Fruit fly (Drosophila melanogaster) whole organism, embryonic: ENCODE data around the gene Ten-m.
A peak's percentile ranks its signal among the peaks of the same experiment; 100 is the strongest.

Source experiments
- Adf1 ChIP-seq: fragments of 200-800 bp; sonication (Bioruptor generic); IDR thresholded peaks from 2 replicates; pipeline ENCODE4 v1.3.6; 2022; ENCODE audit warnings: missing biosample characterization, missing genetic modification characterization
- Asciz ChIP-seq: fragments of 200-800 bp; sonication (Bioruptor generic); optimal IDR thresholded peaks from 2 replicates; lab custom pipeline; 2017; ENCODE audit warnings: missing biosample characterization, mild to moderate bottlenecking, missing genetic modification characterization, missing genetic modification reagents
- Atf6 ChIP-seq: fragments of 200-800 bp; sonication (Bioruptor generic); IDR thresholded peaks from 2 replicates; pipeline ENCODE4 v1.3.6; 2022; ENCODE audit warnings: missing biosample characterization, missing genetic modification characterization
- Bgb ChIP-seq: fragments of 200-800 bp; sonication (Bioruptor generic); IDR thresholded peaks from 2 replicates; pipeline ENCODE4 v1.3.6; 2022; ENCODE audit warnings: missing biosample characterization, missing genetic modification characterization; ENCODE audit not compliant: partially characterized antibody
- CG10565 ChIP-seq: fragments of 200-800 bp; sonication (Bioruptor generic); optimal IDR thresholded peaks from 3 replicates; lab custom pipeline; 2016; ENCODE audit warnings: missing biosample characterization, mild to moderate bottlenecking, missing genetic modification characterization
- CG11560 ChIP-seq: fragments of 200-800 bp; sonication (Bioruptor generic); IDR thresholded peaks from 3 replicates; pipeline ENCODE4 v1.3.6; 2022; ENCODE audit warnings: missing biosample characterization, missing genetic modification characterization
- CG12104 ChIP-seq: fragments of 200-800 bp; sonication (Bioruptor generic); optimal IDR thresholded peaks from 3 replicates; lab custom pipeline; 2016; ENCODE audit warnings: missing biosample characterization, missing genetic modification characterization
- CG12769 ChIP-seq: fragments of 200-800 bp; sonication (Bioruptor generic); optimal IDR thresholded peaks from 2 replicates; lab custom pipeline; 2019; ENCODE audit warnings: missing biosample characterization, mild to moderate bottlenecking, missing genetic modification characterization, moderate library complexity
- CG13894 ChIP-seq: fragments of 200-800 bp; sonication (Bioruptor generic); optimal IDR thresholded peaks from 3 replicates; lab custom pipeline; 2018; ENCODE audit warnings: missing biosample characterization, mild to moderate bottlenecking, missing genetic modification characterization, moderate library complexity
- CG14667 ChIP-seq: fragments of 200-800 bp; sonication (Bioruptor generic); IDR thresholded peaks from 2 replicates; pipeline ENCODE4 v1.3.6; 2022; ENCODE audit warnings: missing biosample characterization, missing genetic modification characterization
- CG15601 ChIP-seq: fragments of 200-800 bp; sonication (Bioruptor generic); optimal IDR thresholded peaks from 3 replicates; lab custom pipeline; 2019; ENCODE audit warnings: missing biosample characterization, mild to moderate bottlenecking, missing genetic modification characterization, moderate library complexity
- CG17328 ChIP-seq: fragments of 200-800 bp; sonication (Bioruptor generic); IDR thresholded peaks from 2 replicates; pipeline ENCODE4 v1.3.6; 2022; ENCODE audit warnings: missing biosample characterization, missing genetic modification characterization
- CG18262 ChIP-seq: fragments of 200-800 bp; optimal IDR thresholded peaks from 3 replicates; lab custom pipeline; 2019; ENCODE audit warnings: missing biosample characterization, mild to moderate bottlenecking, missing genetic modification characterization, moderate library complexity
- CG32532 ChIP-seq: fragments of 200-800 bp; sonication (Bioruptor generic); IDR thresholded peaks from 2 replicates; pipeline ENCODE4 v1.3.6; 2022; ENCODE audit warnings: missing biosample characterization, missing genetic modification characterization
- CG3407 ChIP-seq: fragments of 200-800 bp; sonication (Bioruptor generic); optimal IDR thresholded peaks from 2 replicates; lab custom pipeline; 2018; ENCODE audit warnings: missing biosample characterization, mild to moderate bottlenecking, missing genetic modification characterization
- CG34224 ChIP-seq: fragments of 200-800 bp; sonication (Bioruptor generic); IDR thresholded peaks from 3 replicates; pipeline ENCODE4 v1.3.6; 2022; ENCODE audit warnings: missing biosample characterization, missing genetic modification characterization; ENCODE audit not compliant: partially characterized antibody
- CG3995 ChIP-seq: fragments of 200-800 bp; sonication (Bioruptor generic); optimal IDR thresholded peaks from 3 replicates; lab custom pipeline; 2016; ENCODE audit warnings: missing biosample characterization, missing genetic modification characterization
- CG8089 ChIP-seq: fragments of 200-800 bp; sonication (Bioruptor generic); optimal IDR thresholded peaks from 3 replicates; lab custom pipeline; 2016; ENCODE audit warnings: missing biosample characterization, missing genetic modification characterization
- CG8359 ChIP-seq: fragments of 200-800 bp; sonication (Bioruptor generic); optimal IDR thresholded peaks from 2 replicates; lab custom pipeline; 2017; ENCODE audit warnings: missing biosample characterization, mild to moderate bottlenecking, missing genetic modification characterization, borderline replicate concordance
- CG8944 ChIP-seq: fragments of 200-800 bp; sonication (Bioruptor generic); optimal IDR thresholded peaks from 3 replicates; lab custom pipeline; 2016; ENCODE audit warnings: missing biosample characterization, missing genetic modification characterization
- CTCF ChIP-seq: fragments of 200-800 bp; sonication (Bioruptor generic); optimal IDR thresholded peaks from 2 replicates; lab custom pipeline; 2017; ENCODE audit warnings: missing biosample characterization, mild to moderate bottlenecking, missing genetic modification characterization, moderate library complexity
- D19A ChIP-seq: fragments of 200-800 bp; optimal IDR thresholded peaks from 3 replicates; lab custom pipeline; 2019; ENCODE audit warnings: missing biosample characterization, mild to moderate bottlenecking, missing genetic modification characterization, moderate library complexity
- Deaf1 ChIP-seq: fragments of 200-800 bp; optimal IDR thresholded peaks from 3 replicates; lab custom pipeline; 2019; ENCODE audit warnings: missing biosample characterization, mild to moderate bottlenecking, missing genetic modification characterization, moderate library complexity
- Dek ChIP-seq: fragments of 200-800 bp; sonication (Bioruptor generic); optimal IDR thresholded peaks from 3 replicates; lab custom pipeline; 2019; ENCODE audit warnings: missing biosample characterization, mild to moderate bottlenecking, missing genetic modification characterization, moderate library complexity
- Doc3 ChIP-seq: fragments of 200-800 bp; sonication (Bioruptor generic); IDR thresholded peaks from 3 replicates; pipeline ENCODE4 v1.3.6; 2022; ENCODE audit warnings: missing biosample characterization, missing genetic modification characterization; ENCODE audit not compliant: partially characterized antibody
- Ets97D ChIP-seq: fragments of 200-800 bp; sonication (Bioruptor generic); optimal IDR thresholded peaks from 3 replicates; lab custom pipeline; 2016; ENCODE audit warnings: missing biosample characterization, missing genetic modification characterization
- Fer2 ChIP-seq: fragments of 200-800 bp; sonication (Bioruptor generic); optimal IDR thresholded peaks from 2 replicates; lab custom pipeline; 2018; ENCODE audit warnings: missing biosample characterization, mild to moderate bottlenecking, missing genetic modification characterization, moderate library complexity
- Hmx ChIP-seq: fragments of 200-800 bp; sonication (Bioruptor generic); optimal IDR thresholded peaks from 2 replicates; lab custom pipeline; 2016; ENCODE audit warnings: missing biosample characterization, missing genetic modification characterization
- Lim3 ChIP-seq: fragments of 200-800 bp; sonication (Bioruptor generic); IDR thresholded peaks from 2 replicates; pipeline ENCODE4 v1.3.6; 2022; ENCODE audit warnings: missing biosample characterization, missing genetic modification characterization
- Lpt ChIP-seq: fragments of >200 bp; optimal IDR thresholded peaks from 2 replicates; lab custom pipeline; 2018; ENCODE audit warnings: missing biosample characterization, missing genetic modification characterization
- MTF-1 ChIP-seq: fragments of 200-800 bp; sonication (Bioruptor generic); optimal IDR thresholded peaks from 2 replicates; lab custom pipeline; 2018; ENCODE audit warnings: missing biosample characterization, mild to moderate bottlenecking, missing genetic modification characterization, borderline replicate concordance
- Mes4 ChIP-seq: fragments of 200-800 bp; sonication (Bioruptor generic); optimal IDR thresholded peaks from 2 replicates; lab custom pipeline; 2016; ENCODE audit warnings: missing biosample characterization, missing genetic modification characterization
- Myb ChIP-seq: fragments of 200-800 bp; sonication (Bioruptor generic); optimal IDR thresholded peaks from 2 replicates; lab custom pipeline; 2016; ENCODE audit warnings: missing biosample characterization, missing genetic modification characterization
- Nf-YC ChIP-seq: fragments of 200-800 bp; optimal IDR thresholded peaks from 3 replicates; lab custom pipeline; 2019; ENCODE audit warnings: missing biosample characterization, mild to moderate bottlenecking, missing genetic modification characterization, moderate library complexity
- Oli ChIP-seq: fragments of 200-800 bp; sonication (Bioruptor generic); optimal IDR thresholded peaks from 2 replicates; lab custom pipeline; 2018; ENCODE audit warnings: missing biosample characterization, mild to moderate bottlenecking, missing genetic modification characterization, moderate library complexity
- Ravus ChIP-seq: fragments of 200-800 bp; sonication (Bioruptor generic); IDR thresholded peaks from 2 replicates; pipeline ENCODE4 v1.3.6; 2022; ENCODE audit warnings: missing biosample characterization, missing genetic modification characterization
- Scr ChIP-seq: fragments of 200-800 bp; sonication (Bioruptor generic); IDR thresholded peaks from 2 replicates; pipeline ENCODE4 v1.3.6; 2022; ENCODE audit warnings: missing biosample characterization, missing genetic modification characterization; ENCODE audit not compliant: partially characterized antibody
- Xbp1 ChIP-seq: fragments of 200-800 bp; sonication (Bioruptor generic); optimal IDR thresholded peaks from 3 replicates; lab custom pipeline; 2016; ENCODE audit warnings: missing biosample characterization, mild to moderate bottlenecking, missing genetic modification characterization
- cg ChIP-seq: fragments of 200-800 bp; sonication (Bioruptor generic); optimal IDR thresholded peaks from 3 replicates; lab custom pipeline; 2019; ENCODE audit warnings: missing biosample characterization, mild to moderate bottlenecking, missing genetic modification characterization, moderate library complexity
- chif ChIP-seq, 2 experiments: fragments of 200-800 bp; sonication (Bioruptor generic); optimal IDR thresholded peaks; 3 replicates each; lab custom pipeline; 2016; ENCODE audit warnings: missing biosample characterization in 2 of 2, missing genetic modification characterization in 2 of 2
- dm ChIP-seq: fragments of 200-800 bp; sonication (Bioruptor generic); optimal IDR thresholded peaks from 3 replicates; lab custom pipeline; 2016; ENCODE audit warnings: missing biosample characterization, missing genetic modification characterization
- esg ChIP-seq: fragments of 200-800 bp; sonication (Bioruptor generic); conservative IDR thresholded peaks from 2 replicates; pipeline ENCODE4 v1.3.6; 2022; ENCODE audit warnings: missing biosample characterization, missing genetic modification characterization
- eyg ChIP-seq: fragments of 200-800 bp; sonication (Bioruptor generic); optimal IDR thresholded peaks from 3 replicates; lab custom pipeline; 2016; ENCODE audit warnings: missing biosample characterization, missing genetic modification characterization
- gem ChIP-seq: fragments of 200-800 bp; sonication (Bioruptor generic); optimal IDR thresholded peaks from 2 replicates; lab custom pipeline; 2019; ENCODE audit warnings: missing biosample characterization, mild to moderate bottlenecking, missing genetic modification characterization, moderate library complexity
- gsb ChIP-seq: fragments of 200-800 bp; sonication (Bioruptor generic); IDR thresholded peaks from 2 replicates; pipeline ENCODE4 v1.3.6; 2022; ENCODE audit warnings: missing biosample characterization, missing genetic modification characterization
- mam ChIP-seq: fragments of 200-800 bp; sonication (Bioruptor generic); optimal IDR thresholded peaks from 3 replicates; lab custom pipeline; 2016; ENCODE audit warnings: missing biosample characterization, missing genetic modification characterization
- psq ChIP-seq: fragments of 200-800 bp; sonication (Bioruptor generic); optimal IDR thresholded peaks from 2 replicates; lab custom pipeline; 2017; ENCODE audit warnings: missing biosample characterization, missing genetic modification characterization
- pum ChIP-seq: fragments of 200-800 bp; sonication (Bioruptor generic); optimal IDR thresholded peaks from 2 replicates; lab custom pipeline; 2016; ENCODE audit warnings: missing biosample characterization, missing genetic modification characterization
- ranshi ChIP-seq: fragments of 200-800 bp; sonication (Bioruptor generic); IDR thresholded peaks from 2 replicates; pipeline ENCODE4 v1.3.6; 2022; ENCODE audit warnings: missing biosample characterization, missing genetic modification characterization
- trem ChIP-seq: fragments of 200-800 bp; optimal IDR thresholded peaks from 3 replicates; lab custom pipeline; 2019; ENCODE audit warnings: missing biosample characterization, mild to moderate bottlenecking, missing genetic modification characterization, moderate library complexity
- tup ChIP-seq: fragments of 200-800 bp; sonication (Bioruptor generic); optimal IDR thresholded peaks from 2 replicates; lab custom pipeline; 2016; ENCODE audit warnings: missing biosample characterization, mild to moderate bottlenecking, missing genetic modification characterization, moderate library complexity
- zen2 ChIP-seq: fragments of 200-800 bp; sonication (Bioruptor generic); IDR thresholded peaks from 3 replicates; pipeline ENCODE4 v1.3.6; 2022; ENCODE audit warnings: missing biosample characterization, missing genetic modification characterization; ENCODE audit not compliant: partially characterized antibody

Ten-m gene

DNA sequence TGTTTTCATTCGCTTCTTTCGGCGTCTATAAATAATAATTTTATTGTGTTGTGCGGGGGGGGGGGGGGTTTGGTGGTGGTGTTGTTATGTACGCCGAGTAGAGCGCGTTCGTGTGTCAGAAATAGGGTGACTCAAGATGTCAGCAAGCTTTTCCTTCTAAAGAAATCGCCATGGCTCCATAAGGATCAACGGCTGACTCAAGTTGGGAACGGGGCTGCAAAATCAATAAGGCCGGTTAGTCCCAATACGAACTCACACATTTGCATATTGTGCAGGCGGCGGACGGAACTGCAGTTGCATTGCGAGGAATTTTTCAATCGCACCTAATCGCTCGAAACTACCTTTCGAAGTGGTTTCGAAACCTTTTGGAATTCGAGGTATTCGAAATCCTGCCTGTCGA is 131.0 kb downstream of the Ten-m start (continued):
- no peak for TF ChIP-seq dm (GFP tag; lab: Kevin White, UChicago)
- TF ChIP-seq Myb (GFP tag; lab: Kevin White, UChicago), result no peak
- no peak for TF ChIP-seq chif (GFP tag; optimal IDR thresholded peaks at IDR 0.05; lab: Kevin White, UChicago)
- TF ChIP-seq psq (GFP tag; lab: Kevin White, UChicago), result no peak
- no peak for TF ChIP-seq CG34224 (GFP tag; lab: Robert Waterston, UW)
- no peak for TF ChIP-seq Hmx (GFP tag; lab: Kevin White, UChicago)
- no peak for TF ChIP-seq Lim3 (GFP tag; lab: Robert Waterston, UW)
- TF ChIP-seq CG8089, result no peak
- TF ChIP-seq Nf-YC, result no peak
- TF ChIP-seq Asciz, result no peak
- no peak for TF ChIP-seq MTF-1 (GFP tag; lab: Kevin White, UChicago)
- TF ChIP-seq CG10565 (GFP tag; lab: Kevin White, UChicago), result no peak
- TF ChIP-seq cg (GFP tag; lab: Kevin White, UChicago), result no peak
- no peak for TF ChIP-seq CG18262 (tag; lab: Kevin White, UChicago)
- no peak for TF ChIP-seq CTCF
- TF ChIP-seq D19A (tag; lab: Kevin White, UChicago), result no peak
- peak; percentile 11 for TF ChIP-seq Fer2 (tag; lab: Kevin White, UChicago)
- TF ChIP-seq Lpt (GFP tag; lab: Kevin White, UChicago), result no peak
- TF ChIP-seq eyg (GFP tag; lab: Kevin White, UChicago), result no peak
- no peak for TF ChIP-seq Ets97D (GFP tag; lab: Kevin White, UChicago)
- peak; percentile 30; the same call in 1 of the 2 replicates for TF ChIP-seq gsb (GFP tag; lab: Robert Waterston, UW)
- TF ChIP-seq pum (GFP tag; lab: Kevin White, UChicago), result no peak
- TF ChIP-seq CG15601 (tag; lab: Kevin White, UChicago), result no peak
- peak; percentile 44 for TF ChIP-seq CG17328 (GFP tag; lab: Robert Waterston, UW)
- peak; percentile 11 for TF ChIP-seq Dek (tag; lab: Kevin White, UChicago)
- no peak for TF ChIP-seq Ravus (GFP tag; lab: Robert Waterston, UW)
- TF ChIP-seq Oli (tag; lab: Kevin White, UChicago), result peak; percentile 34
- no peak for TF ChIP-seq CG3407 (GFP tag; lab: Kevin White, UChicago)
- TF ChIP-seq CG12769 (tag; lab: Kevin White, UChicago), result peak; percentile 52
- no peak for TF ChIP-seq CG8944 (GFP tag; lab: Kevin White, UChicago)
- TF ChIP-seq gem (tag; lab: Kevin White, UChicago), result peak; percentile 50
- TF ChIP-seq CG12104 (GFP tag; lab: Kevin White, UChicago), result no peak
- no peak for TF ChIP-seq CG11560 (tag; lab: Robert Waterston, UW)
- no peak for TF ChIP-seq Adf1 (GFP tag; lab: Robert Waterston, UW)
- TF ChIP-seq CG13894 (tag; lab: Kevin White, UChicago), result no peak
- TF ChIP-seq ranshi, result peak; percentile 53
- TF ChIP-seq Mes4 (GFP tag; lab: Kevin White, UChicago), result no peak
- TF ChIP-seq Scr, result no peak
- no peak for TF ChIP-seq Bgb (GFP tag; lab: Robert Waterston, UW)
- peak; percentile 46 for TF ChIP-seq esg
- no peak for TF ChIP-seq CG8359 (GFP tag; lab: Kevin White, UChicago)
- no peak for TF ChIP-seq zen2 (GFP tag; lab: Robert Waterston, UW)
- TF ChIP-seq CG3995 (GFP tag; lab: Kevin White, UChicago), result no peak
- TF ChIP-seq CG32532 (GFP tag; lab: Robert Waterston, UW), result peak; percentile 74
- no peak for TF ChIP-seq trem
- peak; percentile 56; the same call in 1 of the 2 replicates for TF ChIP-seq Atf6 (GFP tag; lab: Robert Waterston, UW)
- TF ChIP-seq tup (GFP tag; lab: Kevin White, UChicago), result no peak
- TF ChIP-seq Xbp1 (GFP tag; lab: Kevin White, UChicago), result peak; percentile 13
- TF ChIP-seq Deaf1 (tag; lab: Kevin White, UChicago), result peak; percentile 51
- TF ChIP-seq Doc3 (GFP tag; lab: Robert Waterston, UW), result no peak
- TF ChIP-seq mam (GFP tag; lab: Kevin White, UChicago), result peak; percentile 6
- TF ChIP-seq CG14667 (GFP tag; lab: Robert Waterston, UW), result peak; percentile 42; the same call in 1 of the 2 replicates
